Worm (Caenorhabditis elegans) whole organism, mixed stage, embryonic: ENCODE data around the gene C33D9.6.

Experiments used
- M03D4.4 ChIP-seq: sonication (generic microtip); optimal IDR thresholded peaks from 2 replicates; lab custom pipeline; 2017; ENCODE audit warnings: mild to moderate bottlenecking, missing genetic modification characterization, missing compliant biosample characterization
- bed-3 ChIP-seq: fragments of 200-800 bp; sonication (Bioruptor generic); optimal IDR thresholded peaks from 3 replicates; lab custom pipeline; 2018; ENCODE audit warnings: mild to moderate bottlenecking, missing genetic modification characterization, moderate library complexity, missing compliant biosample characterization
- blmp-1 ChIP-seq: fragments of 150-350 bp; optimal IDR thresholded peaks from 2 replicates; lab custom pipeline; 2014; ENCODE audit warnings: missing biosample characterization, missing genetic modification characterization
- ceh-39 ChIP-seq: fragments of 150-350 bp; optimal IDR thresholded peaks from 2 replicates; lab custom pipeline; 2014; ENCODE audit warnings: missing biosample characterization, missing genetic modification characterization
- ceh-43 ChIP-seq: fragments of 200-800 bp; sonication (Bioruptor generic); optimal IDR thresholded peaks from 2 replicates; lab custom pipeline; 2018; ENCODE audit warnings: mild to moderate bottlenecking, missing genetic modification characterization, moderate library complexity, missing compliant biosample characterization
- ceh-83 ChIP-seq: fragments of 200-800 bp; sonication (Bioruptor generic); optimal IDR thresholded peaks from 2 replicates; lab custom pipeline; 2018; ENCODE audit warnings: mild to moderate bottlenecking, missing genetic modification characterization, missing compliant biosample characterization
- ces-1 ChIP-seq: fragments of 150-350 bp; optimal IDR thresholded peaks from 2 replicates; lab custom pipeline; 2014; ENCODE audit warnings: missing biosample characterization, missing genetic modification reagents, missing genetic modification characterization
- cnd-1 ChIP-seq: fragments of 200-800 bp; sonication (Bioruptor generic); optimal IDR thresholded peaks from 2 replicates; lab custom pipeline; 2018; ENCODE audit warnings: mild to moderate bottlenecking, missing genetic modification characterization, missing compliant biosample characterization
- elt-1 ChIP-seq: sonication (generic microtip); optimal IDR thresholded peaks from 2 replicates; lab custom pipeline; 2017; ENCODE audit warnings: missing genetic modification characterization, mild to moderate bottlenecking, missing compliant biosample characterization, antibody characterized with exemption, moderate library complexity, borderline replicate concordance; ENCODE audit not compliant: insufficient read depth
- elt-3 ChIP-seq: fragments of 150-350 bp; optimal IDR thresholded peaks from 2 replicates; lab custom pipeline; 2014; ENCODE audit warnings: missing biosample characterization, missing genetic modification characterization
- flh-1 ChIP-seq: fragments of 200-800 bp; sonication (Bioruptor generic); optimal IDR thresholded peaks from 2 replicates; lab custom pipeline; 2018; ENCODE audit warnings: mild to moderate bottlenecking, missing genetic modification characterization, moderate library complexity, missing compliant biosample characterization
- ham-2 ChIP-seq: fragments of 200-800 bp; sonication (Bioruptor generic); optimal IDR thresholded peaks from 2 replicates; lab custom pipeline; 2018; ENCODE audit warnings: mild to moderate bottlenecking, missing genetic modification characterization, missing compliant biosample characterization
- lin-13 ChIP-seq: fragments of 150-350 bp; optimal IDR thresholded peaks from 2 replicates; lab custom pipeline; 2014; ENCODE audit warnings: missing biosample characterization, missing genetic modification characterization
- lsy-2 ChIP-seq: fragments of 150-350 bp; optimal IDR thresholded peaks from 2 replicates; lab custom pipeline; 2014; ENCODE audit warnings: missing biosample characterization, missing genetic modification characterization
- mab-5 ChIP-seq: fragments of 150-350 bp; optimal IDR thresholded peaks from 2 replicates; lab custom pipeline; 2014; ENCODE audit warnings: missing biosample characterization, missing genetic modification characterization
- mep-1 ChIP-seq: fragments of 150-350 bp; optimal IDR thresholded peaks from 2 replicates; lab custom pipeline; 2017; ENCODE audit warnings: missing biosample characterization, missing genetic modification reagents, missing genetic modification characterization, inconsistent platforms
- mls-2 ChIP-seq: sonication (generic microtip); optimal IDR thresholded peaks from 2 replicates; lab custom pipeline; 2016; ENCODE audit warnings: mild to moderate bottlenecking, missing genetic modification characterization, moderate library complexity, missing compliant biosample characterization
- nhr-2 ChIP-seq: fragments of 150-350 bp; optimal IDR thresholded peaks from 2 replicates; lab custom pipeline; 2014; ENCODE audit warnings: missing biosample characterization, missing genetic modification characterization
- nhr-237 ChIP-seq: fragments of 150-350 bp; optimal IDR thresholded peaks from 2 replicates; lab custom pipeline; 2014; ENCODE audit warnings: missing biosample characterization, missing genetic modification characterization
- nhr-28 ChIP-seq: fragments of 150-350 bp; optimal IDR thresholded peaks from 2 replicates; lab custom pipeline; 2014; ENCODE audit warnings: missing biosample characterization, missing genetic modification characterization
- pha-4 ChIP-seq: fragments of 150-350 bp; optimal IDR thresholded peaks from 2 replicates; lab custom pipeline; 2018; ENCODE audit warnings: missing biosample characterization, missing genetic modification reagents, missing genetic modification characterization
- snpc-4 ChIP-seq: fragments of 150-350 bp; optimal IDR thresholded peaks from 2 replicates; lab custom pipeline; 2014; ENCODE audit warnings: missing biosample characterization, missing genetic modification characterization
- sptf-1 ChIP-seq: sonication (generic microtip); optimal IDR thresholded peaks from 2 replicates; lab custom pipeline; 2017; ENCODE audit warnings: mild to moderate bottlenecking, missing genetic modification characterization, moderate library complexity, missing compliant biosample characterization
- tbx-8 ChIP-seq: fragments of 200-800 bp; sonication (Bioruptor generic); optimal IDR thresholded peaks from 2 replicates; lab custom pipeline; 2018; ENCODE audit warnings: mild to moderate bottlenecking, missing genetic modification characterization, moderate library complexity, missing compliant biosample characterization
- unc-120 ChIP-seq: sonication (generic microtip); optimal IDR thresholded peaks from 2 replicates; lab custom pipeline; 2017; ENCODE audit warnings: missing genetic modification characterization, missing compliant biosample characterization; ENCODE audit not compliant: poor library complexity, severe bottlenecking
- unc-39 ChIP-seq: fragments of 150-350 bp; optimal IDR thresholded peaks from 2 replicates; lab custom pipeline; 2014; ENCODE audit warnings: missing biosample characterization, missing genetic modification characterization
- unc-62 ChIP-seq: fragments of 150-350 bp; optimal IDR thresholded peaks from 2 replicates; lab custom pipeline; 2014; ENCODE audit warnings: missing biosample characterization, missing genetic modification reagents, missing genetic modification characterization
- zip-8 ChIP-seq: fragments of 150-350 bp; optimal IDR thresholded peaks from 2 replicates; lab custom pipeline; 2014; ENCODE audit warnings: missing biosample characterization, missing genetic modification characterization
- ztf-11 ChIP-seq: fragments of 150-350 bp; optimal IDR thresholded peaks from 2 replicates; lab custom pipeline; 2014; ENCODE audit warnings: missing biosample characterization, missing genetic modification characterization

Gene C33D9.6

ce11 chrIV:8745591-8746302, 32.2 kb downstream of the C33D9.6 start, which contains the start of the genes F20C5.7 and parg-1:
Gene F20C5.7 (minus strand): TSS chrIV:8745691.
Gene parg-1 (plus strand): TSS chrIV:8746252.
- no peak for TF ChIP-seq nhr-237 (tag; lab: Kevin White, UChicago)
- TF ChIP-seq mls-2 (tag; lab: Kevin White, UChicago), result no peak
- no peak for TF ChIP-seq zip-8 (tag; lab: Kevin White, UChicago)

ce11 chrIV:8743654-8744332, 34.2 kb downstream of the C33D9.6 start, which contains the start of gene F21D5.7:
Gene F21D5.7 (minus strand): TSS chrIV:8743704.
- TF ChIP-seq lin-13 (tag; lab: Kevin White, UChicago) (peak; percentile 1), ztf-11 (tag; lab: Kevin White, UChicago) (no peak), snpc-4 (tag; lab: Kevin White, UChicago) (no peak), elt-3 (tag; lab: Kevin White, UChicago) (no peak), nhr-237 (tag; lab: Kevin White, UChicago) (peak; percentile 33), blmp-1 (tag; lab: Kevin White, UChicago) (no peak), sptf-1 (tag; lab: Kevin White, UChicago) (peak; percentile 31), cnd-1 (no peak), pha-4 (peak; percentile 36), ces-1 (GFP tag; lab: Kevin White, UChicago) (peak; percentile 28), mls-2 (tag; lab: Kevin White, UChicago) (no peak), mep-1 (tag; lab: Kevin White, UChicago) (peak; percentile 49), lsy-2 (tag; lab: Kevin White, UChicago) (peak; percentile 65)

ce11 chrIV:8740952-8741438, 37.0 kb downstream of the C33D9.6 start, which contains the start of gene F21D5.6:
Gene F21D5.6 (minus strand): TSS chrIV:8741388.
- TF ChIP-seq elt-1 (tag; lab: Kevin White, UChicago), result no peak
- no peak for TF ChIP-seq flh-1
- no peak for TF ChIP-seq tbx-8 (GFP tag; lab: Kevin White, UChicago)
- no peak for TF ChIP-seq lin-13 (tag; lab: Kevin White, UChicago)
- TF ChIP-seq nhr-28, result no peak
- no peak for TF ChIP-seq pha-4
- TF ChIP-seq M03D4.4 (tag; lab: Kevin White, UChicago), result no peak
- TF ChIP-seq mab-5 (tag; lab: Kevin White, UChicago), result no peak
- TF ChIP-seq ham-2 (GFP tag; lab: Kevin White, UChicago), result no peak
- no peak for TF ChIP-seq blmp-1 (tag; lab: Kevin White, UChicago)
- no peak for TF ChIP-seq ces-1 (GFP tag; lab: Kevin White, UChicago)
- no peak for TF ChIP-seq unc-39 (tag; lab: Kevin White, UChicago)

ce11 chrIV:8739926-8740325, 38.0 kb downstream of the C33D9.6 start, which contains the start of gene mrps-33:
Gene mrps-33 (minus strand): TSS chrIV:8740026.
- TF ChIP-seq unc-62 (GFP tag; lab: Kevin White, UChicago) (no peak), elt-3 (tag; lab: Kevin White, UChicago) (no peak), snpc-4 (tag; lab: Kevin White, UChicago) (no peak), elt-1 (tag; lab: Kevin White, UChicago) (no peak), ceh-83 (GFP tag; lab: Kevin White, UChicago) (no peak), lsy-2 (tag; lab: Kevin White, UChicago) (no peak), bed-3 (GFP tag; lab: Kevin White, UChicago) (no peak), blmp-1 (tag; lab: Kevin White, UChicago) (no peak), nhr-28 (no peak), lin-13 (tag; lab: Kevin White, UChicago) (no peak), nhr-2 (tag; lab: Kevin White, UChicago) (no peak), unc-39 (tag; lab: Kevin White, UChicago) (no peak), mab-5 (tag; lab: Kevin White, UChicago) (no peak), flh-1 (no peak), mls-2 (tag; lab: Kevin White, UChicago) (no peak), ceh-39 (no peak), tbx-8 (GFP tag; lab: Kevin White, UChicago) (no peak), sptf-1 (tag; lab: Kevin White, UChicago) (no peak), ceh-43 (no peak), unc-120 (no peak)
- TF ChIP-seq, all 35 proteins: peak for 0
